Fruit fly (Drosophila melanogaster) whole organism, wandering third instar larva: ENCODE measurements around the gene Pih1D1.

Experiments used
- Abd-B ChIP-seq: fragments of >200 bp; optimal IDR thresholded peaks from 2 replicates; lab custom pipeline; 2017; ENCODE audit warnings: missing biosample characterization, missing genetic modification characterization
- Dfd ChIP-seq: fragments of >200 bp; optimal IDR thresholded peaks from 2 replicates; lab custom pipeline; 2017; ENCODE audit warnings: missing biosample characterization, missing genetic modification characterization
- Dif ChIP-seq: fragments of 200-275, 200-300 bp; sonication (Bioruptor generic); optimal IDR thresholded peaks from 2 replicates; lab custom pipeline; 2018; ENCODE audit warnings: missing biosample characterization, missing genetic modification characterization; ENCODE audit not compliant: partially characterized antibody
- Myc ChIP-seq: fragments of >200 bp; optimal IDR thresholded peaks from 2 replicates; lab custom pipeline; 2017
- OdsH ChIP-seq: fragments of 200-800 bp; sonication (Bioruptor generic); optimal IDR thresholded peaks from 2 replicates; lab custom pipeline; 2016; ENCODE audit warnings: missing biosample characterization, mild to moderate bottlenecking, missing genetic modification characterization
- Sp1 ChIP-seq: fragments of 200-800 bp; sonication (Bioruptor generic); optimal IDR thresholded peaks from 3 replicates; lab custom pipeline; 2019; ENCODE audit warnings: missing biosample characterization, mild to moderate bottlenecking, missing genetic modification characterization, moderate library complexity
- Vsx2 ChIP-seq: fragments of 200-300, 225-300 bp; sonication (Bioruptor generic); optimal IDR thresholded peaks from 2 replicates; lab custom pipeline; 2018; ENCODE audit warnings: missing biosample characterization, missing genetic modification characterization; ENCODE audit not compliant: partially characterized antibody
- br ChIP-seq: fragments of 200-800 bp; sonication (Bioruptor generic); optimal IDR thresholded peaks from 2 replicates; lab custom pipeline; 2016; ENCODE audit warnings: missing biosample characterization, missing genetic modification characterization
- dmrt93B ChIP-seq: fragments of 200-800 bp; sonication (Bioruptor generic); optimal IDR thresholded peaks from 2 replicates; lab custom pipeline; 2018; ENCODE audit warnings: missing biosample characterization, mild to moderate bottlenecking, missing genetic modification characterization
- h ChIP-seq: fragments of 200-800 bp; sonication (Bioruptor generic); optimal IDR thresholded peaks from 3 replicates; lab custom pipeline; 2016; ENCODE audit warnings: missing biosample characterization, mild to moderate bottlenecking, missing genetic modification characterization
- lola ChIP-seq: fragments of >200 bp; optimal IDR thresholded peaks from 2 replicates; lab custom pipeline; 2017; ENCODE audit warnings: missing biosample characterization, missing genetic modification characterization
- pan ChIP-seq: fragments of >200 bp; optimal IDR thresholded peaks from 2 replicates; lab custom pipeline; 2017
- psq ChIP-seq: fragments of 200-800 bp; sonication (Bioruptor generic); optimal IDR thresholded peaks from 3 replicates; lab custom pipeline; 2017; ENCODE audit warnings: missing biosample characterization, mild to moderate bottlenecking, missing genetic modification characterization, moderate library complexity

dm6 chr2L:12701498-12701897, 20.1 kb downstream of the Pih1D1 start:
- TF ChIP-seq OdsH (GFP tag; lab: Kevin White, UChicago) (no peak), lola (GFP tag; lab: Kevin White, UChicago) (no peak), Abd-B (GFP tag; lab: Kevin White, UChicago) (no peak), Vsx2 (GFP tag; lab: Kevin White, UChicago) (no peak), Dfd (GFP tag; lab: Kevin White, UChicago) (no peak), pan (no peak), Sp1 (GFP tag; lab: Kevin White, UChicago) (no peak), psq (GFP tag; lab: Kevin White, UChicago) (no peak), dmrt93B (GFP tag; lab: Kevin White, UChicago) (no peak), Myc (no peak), br (no peak), Dif (GFP tag; lab: Kevin White, UChicago) (no peak), h (no peak)
